Worm (Caenorhabditis elegans) whole organism, mixed stage, embryonic: ENCODE results near the gene dhs-18.
A peak's percentile ranks its signal among the peaks of the same experiment; 100 is the strongest.

Experiments
- M03D4.4 ChIP-seq: sonication (generic microtip); optimal IDR thresholded peaks from 2 replicates; lab custom pipeline; 2017; ENCODE audit warnings: mild to moderate bottlenecking, missing genetic modification characterization, missing compliant biosample characterization
- bed-3 ChIP-seq: fragments of 200-800 bp; sonication (Bioruptor generic); optimal IDR thresholded peaks from 3 replicates; lab custom pipeline; 2018; ENCODE audit warnings: mild to moderate bottlenecking, missing genetic modification characterization, moderate library complexity, missing compliant biosample characterization
- blmp-1 ChIP-seq: fragments of 150-350 bp; optimal IDR thresholded peaks from 2 replicates; lab custom pipeline; 2014; ENCODE audit warnings: missing biosample characterization, missing genetic modification characterization
- ceh-39 ChIP-seq: fragments of 150-350 bp; optimal IDR thresholded peaks from 2 replicates; lab custom pipeline; 2014; ENCODE audit warnings: missing biosample characterization, missing genetic modification characterization
- ceh-43 ChIP-seq: fragments of 200-800 bp; sonication (Bioruptor generic); optimal IDR thresholded peaks from 2 replicates; lab custom pipeline; 2018; ENCODE audit warnings: mild to moderate bottlenecking, missing genetic modification characterization, moderate library complexity, missing compliant biosample characterization
- ces-1 ChIP-seq: fragments of 150-350 bp; optimal IDR thresholded peaks from 2 replicates; lab custom pipeline; 2014; ENCODE audit warnings: missing biosample characterization, missing genetic modification reagents, missing genetic modification characterization
- cnd-1 ChIP-seq: fragments of 200-800 bp; sonication (Bioruptor generic); optimal IDR thresholded peaks from 2 replicates; lab custom pipeline; 2018; ENCODE audit warnings: mild to moderate bottlenecking, missing genetic modification characterization, missing compliant biosample characterization
- drap-1 ChIP-seq: fragments of 200-800 bp; sonication (Bioruptor generic); optimal IDR thresholded peaks from 3 replicates; lab custom pipeline; 2018; ENCODE audit warnings: mild to moderate bottlenecking, missing genetic modification characterization, missing compliant biosample characterization
- elt-1 ChIP-seq: sonication (generic microtip); optimal IDR thresholded peaks from 2 replicates; lab custom pipeline; 2017; ENCODE audit warnings: missing genetic modification characterization, mild to moderate bottlenecking, missing compliant biosample characterization, antibody characterized with exemption, moderate library complexity, borderline replicate concordance; ENCODE audit not compliant: insufficient read depth
- elt-3 ChIP-seq: fragments of 150-350 bp; optimal IDR thresholded peaks from 2 replicates; lab custom pipeline; 2014; ENCODE audit warnings: missing biosample characterization, missing genetic modification characterization
- flh-1 ChIP-seq: fragments of 200-800 bp; sonication (Bioruptor generic); optimal IDR thresholded peaks from 2 replicates; lab custom pipeline; 2018; ENCODE audit warnings: mild to moderate bottlenecking, missing genetic modification characterization, moderate library complexity, missing compliant biosample characterization
- ham-2 ChIP-seq: fragments of 200-800 bp; sonication (Bioruptor generic); optimal IDR thresholded peaks from 2 replicates; lab custom pipeline; 2018; ENCODE audit warnings: mild to moderate bottlenecking, missing genetic modification characterization, missing compliant biosample characterization
- hlh-1 ChIP-seq: fragments of 150-350 bp; optimal IDR thresholded peaks from 2 replicates; lab custom pipeline; 2014; ENCODE audit warnings: missing biosample characterization, missing genetic modification reagents, missing genetic modification characterization
- lin-13 ChIP-seq: fragments of 150-350 bp; optimal IDR thresholded peaks from 2 replicates; lab custom pipeline; 2014; ENCODE audit warnings: missing biosample characterization, missing genetic modification characterization
- lin-32 ChIP-seq: fragments of 200-800 bp; sonication (Bioruptor generic); optimal IDR thresholded peaks from 2 replicates; lab custom pipeline; 2018; ENCODE audit warnings: mild to moderate bottlenecking, missing genetic modification characterization, missing compliant biosample characterization
- lsy-2 ChIP-seq: fragments of 150-350 bp; optimal IDR thresholded peaks from 2 replicates; lab custom pipeline; 2014; ENCODE audit warnings: missing biosample characterization, missing genetic modification characterization
- mab-5 ChIP-seq: fragments of 150-350 bp; optimal IDR thresholded peaks from 2 replicates; lab custom pipeline; 2014; ENCODE audit warnings: missing biosample characterization, missing genetic modification characterization
- mep-1 ChIP-seq: fragments of 150-350 bp; optimal IDR thresholded peaks from 2 replicates; lab custom pipeline; 2017; ENCODE audit warnings: missing biosample characterization, missing genetic modification reagents, missing genetic modification characterization, inconsistent platforms
- mls-2 ChIP-seq: sonication (generic microtip); optimal IDR thresholded peaks from 2 replicates; lab custom pipeline; 2016; ENCODE audit warnings: mild to moderate bottlenecking, missing genetic modification characterization, moderate library complexity, missing compliant biosample characterization
- nhr-12 ChIP-seq: fragments of 150-350 bp; optimal IDR thresholded peaks from 2 replicates; lab custom pipeline; 2014; ENCODE audit warnings: missing biosample characterization, missing genetic modification characterization
- nhr-2 ChIP-seq: fragments of 150-350 bp; optimal IDR thresholded peaks from 2 replicates; lab custom pipeline; 2014; ENCODE audit warnings: missing biosample characterization, missing genetic modification characterization
- nhr-237 ChIP-seq: fragments of 150-350 bp; optimal IDR thresholded peaks from 2 replicates; lab custom pipeline; 2014; ENCODE audit warnings: missing biosample characterization, missing genetic modification characterization
- nhr-28 ChIP-seq: fragments of 150-350 bp; optimal IDR thresholded peaks from 2 replicates; lab custom pipeline; 2014; ENCODE audit warnings: missing biosample characterization, missing genetic modification characterization
- nhr-76 ChIP-seq: sonication (generic microtip); optimal IDR thresholded peaks from 2 replicates; lab custom pipeline; 2017; ENCODE audit warnings: missing biosample characterization, missing genetic modification characterization
- pha-4 ChIP-seq: fragments of 150-350 bp; optimal IDR thresholded peaks from 2 replicates; lab custom pipeline; 2018; ENCODE audit warnings: missing biosample characterization, missing genetic modification reagents, missing genetic modification characterization
- sem-2 ChIP-seq: fragments of 200-800 bp; sonication (Bioruptor generic); optimal IDR thresholded peaks from 2 replicates; lab custom pipeline; 2018; ENCODE audit warnings: mild to moderate bottlenecking, missing genetic modification characterization, missing compliant biosample characterization
- snpc-4 ChIP-seq: fragments of 150-350 bp; optimal IDR thresholded peaks from 2 replicates; lab custom pipeline; 2014; ENCODE audit warnings: missing biosample characterization, missing genetic modification characterization
- sptf-1 ChIP-seq: sonication (generic microtip); optimal IDR thresholded peaks from 2 replicates; lab custom pipeline; 2017; ENCODE audit warnings: mild to moderate bottlenecking, missing genetic modification characterization, moderate library complexity, missing compliant biosample characterization
- tbx-8 ChIP-seq: fragments of 200-800 bp; sonication (Bioruptor generic); optimal IDR thresholded peaks from 2 replicates; lab custom pipeline; 2018; ENCODE audit warnings: mild to moderate bottlenecking, missing genetic modification characterization, moderate library complexity, missing compliant biosample characterization
- unc-120 ChIP-seq: sonication (generic microtip); optimal IDR thresholded peaks from 2 replicates; lab custom pipeline; 2017; ENCODE audit warnings: missing genetic modification characterization, missing compliant biosample characterization; ENCODE audit not compliant: poor library complexity, severe bottlenecking
- unc-39 ChIP-seq: fragments of 150-350 bp; optimal IDR thresholded peaks from 2 replicates; lab custom pipeline; 2014; ENCODE audit warnings: missing biosample characterization, missing genetic modification characterization
- unc-62 ChIP-seq: fragments of 150-350 bp; optimal IDR thresholded peaks from 2 replicates; lab custom pipeline; 2014; ENCODE audit warnings: missing biosample characterization, missing genetic modification reagents, missing genetic modification characterization
- zip-8 ChIP-seq: fragments of 150-350 bp; optimal IDR thresholded peaks from 2 replicates; lab custom pipeline; 2014; ENCODE audit warnings: missing biosample characterization, missing genetic modification characterization
- ztf-11 ChIP-seq: fragments of 150-350 bp; optimal IDR thresholded peaks from 2 replicates; lab custom pipeline; 2014; ENCODE audit warnings: missing biosample characterization, missing genetic modification characterization

The dhs-18 gene

ce11 chrV:11030675-11031074 lies 16.0 kb downstream of the dhs-18 start:
- TF ChIP-seq lsy-2 (tag; lab: Kevin White, UChicago), result no peak
- no peak for TF ChIP-seq pha-4 (tag; lab: Kevin White, UChicago)
- no peak for TF ChIP-seq lin-32 (GFP tag; lab: Kevin White, UChicago)
- TF ChIP-seq ces-1 (GFP tag; lab: Kevin White, UChicago), result no peak
- no peak for TF ChIP-seq sptf-1 (tag; lab: Kevin White, UChicago)
- no peak for TF ChIP-seq tbx-8 (GFP tag; lab: Kevin White, UChicago)
- no peak for TF ChIP-seq unc-120 (tag; lab: Kevin White, UChicago)
- no peak for TF ChIP-seq hlh-1
- TF ChIP-seq nhr-12 (tag; lab: Kevin White, UChicago), result no peak
- TF ChIP-seq snpc-4 (tag; lab: Kevin White, UChicago), result no peak
- no peak for TF ChIP-seq nhr-76 (tag; lab: Kevin White, UChicago)
- no peak for TF ChIP-seq ceh-39 (tag; lab: Kevin White, UChicago)
- TF ChIP-seq sem-2, result no peak
- no peak for TF ChIP-seq unc-62 (GFP tag; lab: Kevin White, UChicago)

DNA sequence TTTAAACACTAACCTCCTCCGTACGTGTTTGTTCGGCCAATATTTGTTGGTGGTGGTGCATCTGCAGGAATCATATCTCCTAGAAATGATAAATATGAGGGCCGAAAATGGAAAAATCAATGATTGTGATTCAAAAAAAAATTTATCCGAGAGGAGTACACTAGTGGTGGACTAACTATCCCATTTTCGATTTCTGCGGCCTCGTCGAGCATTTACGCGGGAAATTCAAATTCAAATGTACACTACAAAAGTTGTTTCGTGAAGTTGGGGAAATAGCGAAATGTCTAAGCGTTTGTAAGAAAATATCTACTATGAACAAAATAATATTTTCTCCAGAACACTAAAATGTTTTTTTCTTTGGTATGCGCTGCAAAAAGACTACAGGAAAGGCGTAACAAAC lies 17.3 kb downstream of the dhs-18 start:
- TF ChIP-seq nhr-2 (tag; lab: Kevin White, UChicago) (no peak), sptf-1 (tag; lab: Kevin White, UChicago) (peak; percentile 66), unc-39 (tag; lab: Kevin White, UChicago) (no peak), pha-4 (tag; lab: Kevin White, UChicago) (no peak), tbx-8 (GFP tag; lab: Kevin White, UChicago) (no peak), mep-1 (tag; lab: Kevin White, UChicago) (no peak), ztf-11 (tag; lab: Kevin White, UChicago) (no peak), lin-13 (tag; lab: Kevin White, UChicago) (no peak), hlh-1 (peak; percentile 3), mab-5 (no peak), mls-2 (tag; lab: Kevin White, UChicago) (no peak), elt-1 (tag; lab: Kevin White, UChicago) (no peak), flh-1 (GFP tag; lab: Kevin White, UChicago) (no peak), nhr-237 (peak; percentile 49), blmp-1 (no peak), lin-32 (GFP tag; lab: Kevin White, UChicago) (peak; percentile 4), ceh-43 (no peak), nhr-28 (tag; lab: Kevin White, UChicago) (no peak), snpc-4 (tag; lab: Kevin White, UChicago) (no peak), unc-62 (GFP tag; lab: Kevin White, UChicago) (no peak), ham-2 (GFP tag; lab: Kevin White, UChicago) (no peak), ces-1 (GFP tag; lab: Kevin White, UChicago) (peak; percentile 25), zip-8 (tag; lab: Kevin White, UChicago) (no peak), unc-120 (tag; lab: Kevin White, UChicago) (no peak), ceh-39 (tag; lab: Kevin White, UChicago) (no peak), M03D4.4 (tag; lab: Kevin White, UChicago) (no peak), elt-3 (tag; lab: Kevin White, UChicago) (no peak), cnd-1 (tag; lab: Kevin White, UChicago) (peak; percentile 32), lsy-2 (tag; lab: Kevin White, UChicago) (peak; percentile 16), nhr-12 (tag; lab: Kevin White, UChicago) (no peak)
- TF ChIP-seq, all 35 proteins: peak for 7

ce11 chrV:11027740-11028139 lies 18.9 kb downstream of the dhs-18 start:
- no peak for TF ChIP-seq blmp-1
- no peak for TF ChIP-seq unc-62 (GFP tag; lab: Kevin White, UChicago)
- no peak for TF ChIP-seq pha-4 (tag; lab: Kevin White, UChicago)
- no peak for TF ChIP-seq sem-2
- TF ChIP-seq ham-2 (GFP tag; lab: Kevin White, UChicago), result no peak
- no peak for TF ChIP-seq zip-8 (tag; lab: Kevin White, UChicago)
- no peak for TF ChIP-seq ceh-39 (tag; lab: Kevin White, UChicago)

ce11 chrV:11022817-11023216 lies 23.8 kb downstream of the dhs-18 start, which contains the start of the genes C13G3.12 and hot-6:
Gene C13G3.12 (minus strand): TSS chrV:11022917.
Gene hot-6 (minus strand): TSS chrV:11022937.
- TF ChIP-seq unc-39 (tag; lab: Kevin White, UChicago) (no peak), drap-1 (GFP tag; lab: Kevin White, UChicago) (no peak), cnd-1 (tag; lab: Kevin White, UChicago) (no peak), nhr-28 (tag; lab: Kevin White, UChicago) (no peak), lsy-2 (tag; lab: Kevin White, UChicago) (no peak), tbx-8 (GFP tag; lab: Kevin White, UChicago) (no peak), unc-120 (tag; lab: Kevin White, UChicago) (no peak), elt-3 (tag; lab: Kevin White, UChicago) (no peak), zip-8 (tag; lab: Kevin White, UChicago) (no peak), elt-1 (tag; lab: Kevin White, UChicago) (no peak), bed-3 (no peak), ceh-39 (tag; lab: Kevin White, UChicago) (no peak), nhr-237 (no peak), lin-32 (GFP tag; lab: Kevin White, UChicago) (no peak), hlh-1 (no peak), unc-62 (GFP tag; lab: Kevin White, UChicago) (no peak), M03D4.4 (tag; lab: Kevin White, UChicago) (no peak), mep-1 (tag; lab: Kevin White, UChicago) (no peak)
